Worm (Caenorhabditis elegans) whole organism, L1 larva: Measurements from ENCODE around the gene F59B2.9.

Experiments used
- C04F5.9 ChIP-seq: sonication (generic microtip); optimal IDR thresholded peaks from 2 replicates; lab custom pipeline; 2016; ENCODE audit warnings: missing genetic modification characterization, missing compliant biosample characterization
- C16A3.4 ChIP-seq: fragments of 150-350 bp; optimal IDR thresholded peaks from 2 replicates; lab custom pipeline; 2014; ENCODE audit warnings: missing biosample characterization, missing genetic modification characterization
- F16B12.6 ChIP-seq: fragments of 150-350 bp; optimal IDR thresholded peaks from 2 replicates; lab custom pipeline; 2014; ENCODE audit warnings: missing biosample characterization, missing genetic modification characterization
- Y116A8C.19 ChIP-seq: sonication (generic microtip); optimal IDR thresholded peaks from 2 replicates; lab custom pipeline; 2016; ENCODE audit warnings: missing compliant biosample characterization, missing genetic modification characterization, borderline replicate concordance
- blmp-1 ChIP-seq: fragments of 150-350 bp; optimal IDR thresholded peaks from 2 replicates; lab custom pipeline; 2014; ENCODE audit warnings: missing biosample characterization, missing genetic modification characterization
- ceh-63 ChIP-seq: fragments of 200-800 bp; sonication (Bioruptor generic); optimal IDR thresholded peaks from 2 replicates; lab custom pipeline; 2018; ENCODE audit warnings: mild to moderate bottlenecking, missing genetic modification characterization, missing compliant biosample characterization
- ceh-8 ChIP-seq: fragments of 200-800 bp; sonication (Bioruptor generic); optimal IDR thresholded peaks from 2 replicates; lab custom pipeline; 2018; ENCODE audit warnings: mild to moderate bottlenecking, missing genetic modification characterization, moderate library complexity, missing compliant biosample characterization
- dpl-1 ChIP-seq, 3 experiments: fragments of 150-350 bp in 2 of 3; sonication (generic microtip) in 1 of 3; optimal IDR thresholded peaks; 2 replicates each; lab custom pipeline; 2014 to 2017; ENCODE audit warnings: missing biosample characterization in 3 of 3, missing genetic modification characterization in 3 of 3, missing genetic modification reagents in 3 of 3
- efl-1 ChIP-seq, 4 experiments: fragments of 150-350 bp; optimal IDR thresholded peaks in 3 of 4; peaks in 1 of 4; 1 replicate in 1 of 4; 2 replicates in 3 of 4; lab custom pipeline; 2014; ENCODE audit warnings: missing biosample characterization in 2 of 4, missing genetic modification characterization in 2 of 4, missing genetic modification reagents in 2 of 4
- efl-3 ChIP-seq: fragments of 200-800 bp; sonication (Bioruptor generic); optimal IDR thresholded peaks from 2 replicates; lab custom pipeline; 2018; ENCODE audit warnings: mild to moderate bottlenecking, missing genetic modification characterization, missing compliant biosample characterization
- egl-13 ChIP-seq: sonication (generic microtip); optimal IDR thresholded peaks from 2 replicates; lab custom pipeline; 2016; ENCODE audit warnings: missing genotype, missing genetic modification reagents, missing genetic modification characterization, missing compliant biosample characterization
- egl-27 ChIP-seq, 2 experiments: fragments of 150-350 bp in 1 of 2; sonication (generic microtip); optimal IDR thresholded peaks; 3 replicates each; lab custom pipeline; 2017 to 2018; ENCODE audit warnings: missing biosample characterization in 2 of 2, missing genetic modification characterization in 2 of 2, missing genetic modification reagents in 2 of 2
- elt-2 ChIP-seq: sonication (generic microtip); optimal IDR thresholded peaks from 2 replicates; lab custom pipeline; 2016; ENCODE audit warnings: missing genetic modification characterization, mild to moderate bottlenecking, inconsistent platforms, missing compliant biosample characterization, missing genetic modification reagents
- fkh-10 ChIP-seq: sonication (generic microtip); optimal IDR thresholded peaks from 2 replicates; lab custom pipeline; 2017; ENCODE audit warnings: missing biosample characterization, missing genetic modification reagents, missing genetic modification characterization
- fkh-4 ChIP-seq: sonication (generic microtip); optimal IDR thresholded peaks from 2 replicates; lab custom pipeline; 2016; ENCODE audit warnings: missing compliant biosample characterization, missing genetic modification characterization, borderline replicate concordance
- hlh-17 ChIP-seq: fragments of 200-800 bp; sonication (Bioruptor generic); optimal IDR thresholded peaks from 2 replicates; lab custom pipeline; 2018; ENCODE audit warnings: missing genetic modification characterization, mild to moderate bottlenecking, missing compliant biosample characterization, moderate library complexity, borderline replicate concordance
- hlh-4 ChIP-seq: sonication (generic microtip); optimal IDR thresholded peaks from 2 replicates; lab custom pipeline; 2016; ENCODE audit warnings: mild to moderate bottlenecking, missing genetic modification characterization, missing compliant biosample characterization
- hpl-2 ChIP-seq: fragments of 150-350 bp; optimal IDR thresholded peaks from 2 replicates; lab custom pipeline; 2014; ENCODE audit warnings: missing biosample characterization, missing genetic modification reagents, missing genetic modification characterization
- jun-1 ChIP-seq: fragments of 150-350 bp; optimal IDR thresholded peaks from 2 replicates; lab custom pipeline; 2014; ENCODE audit warnings: missing biosample characterization, missing genetic modification reagents, missing genetic modification characterization
- lin-14 ChIP-seq: fragments of 200-800 bp; sonication (Bioruptor generic); optimal IDR thresholded peaks from 2 replicates; lab custom pipeline; 2018; ENCODE audit warnings: mild to moderate bottlenecking, missing genetic modification characterization, moderate library complexity, missing compliant biosample characterization
- lin-39 ChIP-seq: fragments of 150-350 bp; optimal IDR thresholded peaks from 2 replicates; lab custom pipeline; 2014; ENCODE audit warnings: missing biosample characterization, missing genetic modification reagents, missing genetic modification characterization
- mab-9 ChIP-seq: fragments of 200-800 bp; sonication (Bioruptor generic); IDR thresholded peaks from 2 replicates; pipeline ENCODE4 v1.3.6; 2022; ENCODE audit warnings: missing genetic modification reagents, missing genetic modification characterization, missing compliant biosample characterization
- mef-2 ChIP-seq: fragments of 150-350 bp; optimal IDR thresholded peaks from 2 replicates; lab custom pipeline; 2014; ENCODE audit warnings: missing biosample characterization, missing genetic modification characterization
- nhr-12 ChIP-seq: sonication (generic microtip); optimal IDR thresholded peaks from 2 replicates; lab custom pipeline; 2017; ENCODE audit warnings: missing biosample characterization, missing genetic modification characterization
- nhr-20 ChIP-seq: sonication (generic microtip); optimal IDR thresholded peaks from 2 replicates; lab custom pipeline; 2016; ENCODE audit warnings: mild to moderate bottlenecking, missing genetic modification characterization, missing compliant biosample characterization
- nhr-28 ChIP-seq: fragments of 150-350 bp; optimal IDR thresholded peaks from 2 replicates; lab custom pipeline; 2014; ENCODE audit warnings: missing biosample characterization, missing genetic modification characterization
- nhr-76 ChIP-seq: sonication (generic microtip); optimal IDR thresholded peaks from 2 replicates; lab custom pipeline; 2017; ENCODE audit warnings: missing biosample characterization, missing genetic modification characterization
- nhr-84 ChIP-seq: sonication (generic microtip); optimal IDR thresholded peaks from 2 replicates; lab custom pipeline; 2017; ENCODE audit warnings: missing biosample characterization, missing genetic modification characterization
- nhr-85 ChIP-seq: sonication (generic microtip); peaks from one replicate; lab custom pipeline; 2016; ENCODE audit warnings: missing genetic modification characterization, inconsistent platforms, missing compliant biosample characterization
- nhr-90 ChIP-seq: sonication (generic microtip); optimal IDR thresholded peaks from 2 replicates; lab custom pipeline; 2016; ENCODE audit warnings: mild to moderate bottlenecking, missing genetic modification characterization, missing compliant biosample characterization; ENCODE audit not compliant: poor library complexity
- pqm-1 ChIP-seq: sonication (generic microtip); optimal IDR thresholded peaks from 3 replicates; lab custom pipeline; 2017; ENCODE audit warnings: missing biosample characterization, missing genetic modification characterization
- snu-23 ChIP-seq: sonication (generic microtip); optimal IDR thresholded peaks from 2 replicates; lab custom pipeline; 2016; ENCODE audit warnings: missing genetic modification characterization, missing compliant biosample characterization
- tbx-2 ChIP-seq: sonication (generic microtip); optimal IDR thresholded peaks from 2 replicates; lab custom pipeline; 2016; ENCODE audit warnings: missing genetic modification characterization, missing compliant biosample characterization
- tlp-1 ChIP-seq: fragments of 150-350 bp; optimal IDR thresholded peaks from 2 replicates; lab custom pipeline; 2014; ENCODE audit warnings: missing biosample characterization, missing genetic modification characterization
- unc-130 ChIP-seq: fragments of 150-350 bp; optimal IDR thresholded peaks from 2 replicates; lab custom pipeline; 2017; ENCODE audit warnings: missing biosample characterization, missing genetic modification characterization, inconsistent platforms
- unc-30 ChIP-seq: sonication (generic microtip); optimal IDR thresholded peaks from 2 replicates; lab custom pipeline; 2017; ENCODE audit warnings: missing biosample characterization, missing genetic modification characterization
- unc-86 ChIP-seq: sonication (generic microtip); optimal IDR thresholded peaks from 2 replicates; lab custom pipeline; 2016; ENCODE audit warnings: missing genetic modification characterization, missing compliant biosample characterization
- vab-15 ChIP-seq: sonication (generic microtip); optimal IDR thresholded peaks from 2 replicates; lab custom pipeline; 2017; ENCODE audit warnings: missing genotype, mild to moderate bottlenecking, missing genetic modification characterization, missing compliant biosample characterization
- zag-1 ChIP-seq: fragments of 150-350 bp; optimal IDR thresholded peaks from 2 replicates; lab custom pipeline; 2014; ENCODE audit warnings: missing biosample characterization, missing genetic modification characterization
- ztf-11 ChIP-seq, 2 experiments: sonication (generic microtip); optimal IDR thresholded peaks; 2 replicates each; lab custom pipeline; 2016 to 2017; ENCODE audit warnings: missing genetic modification characterization in 2 of 2, missing biosample characterization in 1 of 2, missing compliant biosample characterization in 1 of 2

The F59B2.9 gene

ce11 chrIII:9026951-9027350 lies 14.7 kb upstream of the F59B2.9 start, which contains the start of gene F59B2.13:
TSS of gene F59B2.13 (minus strand) at chrIII:9027051.
- TF ChIP-seq jun-1: no peak
- no peak for TF ChIP-seq pqm-1 (tag; lab: Kevin White, UChicago)
- no peak for TF ChIP-seq mab-9 (GFP tag; lab: Robert Waterston, UW)
- TF ChIP-seq fkh-4: no peak
- TF ChIP-seq snu-23 (GFP tag; lab: Kevin White, UChicago): no peak
- no peak for TF ChIP-seq nhr-90 (tag; lab: Kevin White, UChicago)
- no peak for TF ChIP-seq hpl-2
- TF ChIP-seq zag-1: no peak
- TF ChIP-seq lin-14 (GFP tag; lab: Kevin White, UChicago): no peak
- no peak for TF ChIP-seq nhr-28 (tag; lab: Kevin White, UChicago)
- TF ChIP-seq blmp-1 (tag; lab: Kevin White, UChicago): no peak
- no peak for TF ChIP-seq hlh-17
- no peak for TF ChIP-seq tbx-2 (tag; lab: Kevin White, UChicago)

- no peak for TF ChIP-seq mef-2
- no peak for TF ChIP-seq Y116A8C.19
- TF ChIP-seq nhr-76: no peak
- no peak for TF ChIP-seq ceh-8
- TF ChIP-seq efl-3: no peak
- TF ChIP-seq hlh-17: no peak
- TF ChIP-seq F16B12.6 (tag; lab: Kevin White, UChicago): no peak
- TF ChIP-seq nhr-20 (tag; lab: Kevin White, UChicago): no peak
- no peak for TF ChIP-seq C04F5.9 (tag; lab: Kevin White, UChicago)
- TF ChIP-seq fkh-4: no peak
Measured at ce11 chrIII:9023601-9024000, 11.4 kb upstream of the F59B2.9 start.

- TF ChIP-seq fkh-4: no peak
- TF ChIP-seq tbx-2 (tag; lab: Kevin White, UChicago): no peak
- TF ChIP-seq elt-2 (tag; lab: Kevin White, UChicago): no peak
- TF ChIP-seq C16A3.4 (tag; lab: Kevin White, UChicago): no peak
- TF ChIP-seq nhr-20 (tag; lab: Kevin White, UChicago): no peak
- no peak for TF ChIP-seq unc-30 (tag; lab: Kevin White, UChicago)
- TF ChIP-seq efl-3: no peak
- TF ChIP-seq lin-39 (tag; lab: Kevin White, UChicago): no peak
- TF ChIP-seq Y116A8C.19: no peak
- TF ChIP-seq unc-130: no peak
- TF ChIP-seq fkh-10: no peak
- TF ChIP-seq dpl-1 (GFP tag; optimal IDR thresholded peaks at IDR 0.05; lab: Kevin White, UChicago): no peak
- no peak for TF ChIP-seq ceh-63
- no peak for TF ChIP-seq egl-13 (tag; lab: Kevin White, UChicago)
Measured at ce11 chrIII:9022535-9022934, 10.3 kb upstream of the F59B2.9 start, which contains the start of gene F59B2.14. TSS of gene F59B2.14 (minus strand) at chrIII:9022635.

ce11 chrIII:9017181-9017651 lies 5.0 kb upstream of the F59B2.9 start, which contains the start of gene F59B2.12:
TSS of gene F59B2.12 (plus strand) at chrIII:9017601.
- TF ChIP-seq tlp-1 (tag; lab: Kevin White, UChicago): no peak
- no peak for TF ChIP-seq nhr-12 (tag; lab: Kevin White, UChicago)
- no peak for TF ChIP-seq egl-13 (tag; lab: Kevin White, UChicago)
- no peak for TF ChIP-seq nhr-84 (tag; lab: Kevin White, UChicago)
- TF ChIP-seq zag-1: no peak
- no peak for TF ChIP-seq vab-15 (tag; lab: Kevin White, UChicago)
- no peak for TF ChIP-seq ztf-11 (tag; optimal IDR thresholded peaks at IDR 0.05; lab: Kevin White, UChicago)

- TF ChIP-seq lin-39 (tag; lab: Kevin White, UChicago): no peak
- no peak for TF ChIP-seq egl-27 (tag; optimal IDR thresholded peaks at IDR 0.05; lab: Kevin White, UChicago)
- no peak for TF ChIP-seq hlh-4 (tag; lab: Kevin White, UChicago)
- no peak for TF ChIP-seq efl-1 (optimal IDR thresholded peaks at IDR 0.05; lab: Kevin White, UChicago)
- no peak for TF ChIP-seq efl-1 (GFP tag; optimal IDR thresholded peaks at IDR 0.05 in 1 of 2; lab: Kevin White, UChicago)
- no peak for TF ChIP-seq unc-86
- TF ChIP-seq F16B12.6 (tag; lab: Kevin White, UChicago): no peak
- TF ChIP-seq nhr-85: no peak
Measured at ce11 chrIII:9010047-9010446, 2.2 kb downstream of the F59B2.9 start, which contains the start of gene F59B2.8. TSS of gene F59B2.8 (minus strand) at chrIII:9010197.
